Worm (Caenorhabditis elegans): ENCODE measurements around the gene lelo-4.

The lelo-4 gene

ce11 chrII:5748395-5748794 is 33.7 kb downstream of the lelo-4 start (continued):
- no peak for TF ChIP-seq ctbp-1 (GFP tag; IDR thresholded peaks at IDR 0.05)

- peak; percentile 44 for TF ChIP-seq dve-1 (tag; optimal IDR thresholded peaks at IDR 0.05; ENCODE audit: insufficient read depth)
- no peak for TF ChIP-seq aha-1 (tag)
- TF ChIP-seq T20F7.1 (GFP tag; optimal IDR thresholded peaks at IDR 0.05) = no peak
- no peak for TF ChIP-seq Y48G9A.11 (GFP tag; IDR thresholded peaks at IDR 0.05)
- TF ChIP-seq F37D6.2 (tag; optimal IDR thresholded peaks at IDR 0.05) = no peak
- TF ChIP-seq nhr-76 (tag; optimal IDR thresholded peaks at IDR 0.05) = no peak
- TF ChIP-seq daf-16 (GFP tag; optimal IDR thresholded peaks at IDR 0.05) = no peak
- TF ChIP-seq daf-16 (tag; optimal IDR thresholded peaks at IDR 0.05) = peak; percentile 44
- TF ChIP-seq cey-2 (tag; optimal IDR thresholded peaks at IDR 0.05; ENCODE audit: borderline replicate concordance, insufficient read depth) = no peak
- no peak for TF ChIP-seq attf-4 (tag; optimal IDR thresholded peaks at IDR 0.05)
- no peak for TF ChIP-seq nhr-11 (tag; optimal IDR thresholded peaks at IDR 0.05)
- no peak for TF ChIP-seq lsy-2 (tag; optimal IDR thresholded peaks at IDR 0.05)
- no peak for TF ChIP-seq nhr-48 (tag; optimal IDR thresholded peaks at IDR 0.05)
- no peak for TF ChIP-seq ztf-7 (tag; optimal IDR thresholded peaks at IDR 0.05)
- TF ChIP-seq ceh-82 (tag; optimal IDR thresholded peaks at IDR 0.05) = no peak
- no peak for TF ChIP-seq snpc-1.2 (GFP tag; IDR thresholded peaks at IDR 0.05)
- TF ChIP-seq hlh-11 (tag; optimal IDR thresholded peaks at IDR 0.05) = peak; percentile 62
- no peak for TF ChIP-seq dpl-1 (GFP tag; optimal IDR thresholded peaks at IDR 0.05)
- TF ChIP-seq spr-3 (GFP tag; optimal IDR thresholded peaks at IDR 0.05) = no peak
- TF ChIP-seq pqm-1 (tag; optimal IDR thresholded peaks at IDR 0.05) = peak; percentile 94
- no peak for TF ChIP-seq hif-1 (tag; optimal IDR thresholded peaks at IDR 0.05)
- TF ChIP-seq nhr-237 (tag; optimal IDR thresholded peaks at IDR 0.05) = no peak
- no peak for TF ChIP-seq php-3 (GFP tag; IDR thresholded peaks at IDR 0.05)
- no peak for TF ChIP-seq egl-27 (tag; optimal IDR thresholded peaks at IDR 0.05)
- no peak for TF ChIP-seq lin-29 (GFP tag; IDR thresholded peaks at IDR 0.05)
- peak; percentile 23 for TF ChIP-seq nhr-77 (tag; optimal IDR thresholded peaks at IDR 0.05)
- no peak for TF ChIP-seq lin-15B (tag; optimal IDR thresholded peaks at IDR 0.05)
- TF ChIP-seq Y75B8A.6 (GFP tag; IDR thresholded peaks at IDR 0.05) = no peak
- no peak for TF ChIP-seq F10B5.3 (tag; optimal IDR thresholded peaks at IDR 0.05)
- TF ChIP-seq dmd-6 (GFP tag; IDR thresholded peaks at IDR 0.05) = peak; percentile 65
- TF ChIP-seq nhr-28 (tag; optimal IDR thresholded peaks at IDR 0.05) = peak; percentile 80
- TF ChIP-seq zip-2 (tag; optimal IDR thresholded peaks at IDR 0.05) = no peak
- TF ChIP-seq lin-1 (GFP tag; IDR thresholded peaks at IDR 0.05) = no peak
- no peak for TF ChIP-seq dmd-9 (GFP tag; IDR thresholded peaks at IDR 0.05)
- TF ChIP-seq mdl-1 (tag; optimal IDR thresholded peaks at IDR 0.05) = no peak
- TF ChIP-seq nhr-6 (tag; optimal IDR thresholded peaks at IDR 0.05) = peak; percentile 25
- TF ChIP-seq nhr-41 (GFP tag; IDR thresholded peaks at IDR 0.05) = 0 out of 2 replicates have a peak, but pooled peaks have one; percentile 48
- TF ChIP-seq set-16 (GFP tag; IDR thresholded peaks at IDR 0.05) = no peak
- TF ChIP-seq tag-97 (GFP tag; IDR thresholded peaks at IDR 0.05) = no peak
- no peak for TF ChIP-seq nhr-102 (tag; optimal IDR thresholded peaks at IDR 0.05)
- no peak for TF ChIP-seq daf-8 (GFP tag; IDR thresholded peaks at IDR 0.05)
These were observed 35.1 kb downstream of the lelo-4 start, which contains the start of gene ifb-2 for ce11 chrII:5749733-5750238. Gene ifb-2, plus strand, starts transcription at chrII:5750188.
